Worm (Caenorhabditis elegans): Measurements from ENCODE around the gene twk-5.

DNA sequence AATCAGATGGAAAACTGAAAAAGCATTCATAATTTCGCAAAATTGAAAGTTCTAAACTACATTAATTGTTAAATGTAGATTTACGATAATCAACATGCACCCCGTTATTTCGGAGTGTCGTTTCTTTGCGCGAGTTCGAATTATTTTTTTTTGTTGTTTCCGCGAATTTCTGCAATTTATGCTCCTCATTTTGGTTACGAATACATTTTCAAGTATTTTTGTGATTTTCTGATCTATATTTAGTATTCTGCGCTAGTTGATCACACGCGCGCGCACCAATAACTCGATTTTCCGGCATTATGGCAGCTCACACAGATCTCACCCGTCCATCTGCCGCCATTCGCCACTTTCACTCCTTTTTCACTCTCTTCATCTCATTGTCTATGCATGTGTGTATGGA is 44.8 kb downstream of the twk-5 start, which contains the start of gene VW02B12L.2:
- no peak for TF ChIP-seq fos-1 (tag; optimal IDR thresholded peaks at IDR 0.05)
- peak; percentile 67 for TF ChIP-seq lin-39 (tag; optimal IDR thresholded peaks at IDR 0.05)
- TF ChIP-seq ceh-28 (tag; optimal IDR thresholded peaks at IDR 0.05) = no peak
- TF ChIP-seq nhr-76 (tag; optimal IDR thresholded peaks at IDR 0.05) = no peak
- no peak for TF ChIP-seq ztf-11 (tag; optimal IDR thresholded peaks at IDR 0.05)
- TF ChIP-seq sea-2 (GFP tag; optimal IDR thresholded peaks at IDR 0.05) = no peak
